Worm (Caenorhabditis elegans) whole organism, L4/young adult: ENCODE results near the gene efl-1.

Source experiments
- dao-5 ChIP-seq: sonication (generic microtip); optimal IDR thresholded peaks from 2 replicates; lab custom pipeline; 2016; ENCODE audit warnings: missing genotype, missing genetic modification characterization, moderate library complexity, missing compliant biosample characterization
- him-1 ChIP-seq: sonication (generic microtip); optimal IDR thresholded peaks from 2 replicates; lab custom pipeline; 2016; ENCODE audit warnings: missing genotype, missing genetic modification reagents, missing genetic modification characterization, missing compliant biosample characterization

ce11 chrV:16980368-16980767 is 14.9 kb upstream of the efl-1 start, which contains the start of gene srz-54:
- TF ChIP-seq him-1 (tag; lab: Kevin White, UChicago): no peak
- TF ChIP-seq dao-5 (tag; lab: Kevin White, UChicago): no peak
